Fruit fly (Drosophila melanogaster): ENCODE measurements around the gene Zif.

DNA sequence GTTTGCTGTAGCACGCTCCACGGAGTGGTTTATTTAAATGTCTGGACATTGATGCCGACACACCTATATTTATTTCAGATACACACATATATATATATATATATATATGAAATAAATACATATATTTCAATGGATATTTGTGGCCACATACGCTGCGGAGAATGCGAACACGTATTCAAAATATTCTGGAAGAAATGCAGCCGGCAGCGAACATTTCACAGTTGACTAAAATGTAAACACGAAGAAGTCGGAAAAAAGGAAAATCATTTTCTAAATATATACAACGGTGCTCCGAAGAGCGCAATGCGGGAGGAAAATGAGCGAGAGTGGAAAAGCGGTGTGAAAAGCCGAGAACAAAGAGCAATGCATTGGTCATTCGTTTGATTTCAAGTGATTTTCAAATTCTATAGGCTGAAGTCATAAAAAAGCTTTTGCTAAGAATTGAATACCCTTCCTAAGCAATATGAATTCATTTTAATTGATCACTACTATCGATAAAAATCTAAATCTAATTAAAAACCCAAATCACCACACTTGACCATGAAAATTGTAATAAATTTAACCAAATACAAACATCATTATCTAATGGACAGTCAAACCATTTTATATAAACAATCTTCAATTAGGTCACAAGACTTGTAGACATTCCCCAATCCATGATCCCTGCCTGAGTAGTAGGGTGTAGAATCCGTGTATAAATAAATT is 10.9 kb downstream of the Zif start:
- TF ChIP-seq CG1620 (GFP tag; optimal IDR thresholded peaks at IDR 0.05) = no peak
- no peak for TF ChIP-seq tj (GFP tag; optimal IDR thresholded peaks at IDR 0.05)
- no peak for TF ChIP-seq CG5204 (GFP tag; optimal IDR thresholded peaks at IDR 0.05)
- TF ChIP-seq kay (GFP tag; ENCODE audit: borderline replicate concordance) = peak; percentile 11
- TF ChIP-seq CG7045 (GFP tag; optimal IDR thresholded peaks at IDR 0.05) = no peak
